Worm (Caenorhabditis elegans) whole organism, L1 larva: ENCODE measurements around the gene F41F3.9.

ENCODE experiments used
- elt-3 ChIP-seq, 6 experiments: fragments of 150-350 bp in 1 of 6; sonication (generic microtip); optimal IDR thresholded peaks; 2 replicates each; lab custom pipeline; 2017 to 2018; ENCODE audit warnings: missing biosample characterization in 6 of 6, missing genetic modification characterization in 6 of 6, inconsistent platforms in 1 of 6
- rnt-1 ChIP-seq: sonication (generic microtip); optimal IDR thresholded peaks from 2 replicates; lab custom pipeline; 2016; ENCODE audit warnings: mild to moderate bottlenecking, missing genetic modification characterization, moderate library complexity, missing compliant biosample characterization
- ztf-11 ChIP-seq, 2 experiments: sonication (generic microtip); optimal IDR thresholded peaks; 2 replicates each; lab custom pipeline; 2016 to 2017; ENCODE audit warnings: missing genetic modification characterization in 2 of 2, missing biosample characterization in 1 of 2, missing compliant biosample characterization in 1 of 2

DNA sequence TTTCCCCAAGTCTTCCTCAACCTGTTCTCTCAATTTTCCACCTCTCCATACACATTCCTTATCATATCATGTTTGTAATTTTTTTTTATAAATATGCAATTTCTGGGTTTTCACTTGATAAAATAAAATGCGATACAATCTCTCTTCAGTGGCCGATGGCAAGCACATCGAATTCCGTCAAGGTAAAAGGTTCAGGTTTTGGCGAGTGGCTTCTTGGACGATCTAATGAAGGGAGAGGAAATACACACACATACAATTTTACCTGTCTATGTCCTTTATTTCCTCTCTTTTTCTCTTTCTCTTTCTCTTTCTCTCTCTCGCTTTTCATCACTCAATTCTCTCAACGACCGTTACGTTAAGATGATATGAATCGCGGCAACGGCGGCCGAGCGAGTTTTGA lies 3.8 kb upstream of the F41F3.9 start:
- TF ChIP-seq elt-3 (tag; optimal IDR thresholded peaks at IDR 0.05; lab: Kevin White, UChicago) (peak in 3 of 6 experiments; percentile 15 to 54 (median 48)), rnt-1 (tag; lab: Kevin White, UChicago) (no peak), ztf-11 (tag; optimal IDR thresholded peaks at IDR 0.05; lab: Kevin White, UChicago) (no peak)
